Worm (Caenorhabditis elegans) whole organism, young adult: Measurements from ENCODE around the gene rnh-1.0.

Experiments used
- Y95B8A.8 ChIP-seq: fragments of 200-800 bp; sonication (Bioruptor generic); IDR thresholded peaks from 2 replicates; pipeline ENCODE4 v1.3.6; 2022; ENCODE audit warnings: missing genetic modification reagents, missing genetic modification characterization, missing compliant biosample characterization
- rcor-1 ChIP-seq: fragments of 200-800 bp; sonication (Bioruptor generic); IDR thresholded peaks from 2 replicates; pipeline ENCODE4 v1.3.6; 2022; ENCODE audit warnings: missing genetic modification reagents, missing genetic modification characterization, missing compliant biosample characterization

- TF ChIP-seq rcor-1 (GFP tag; lab: Robert Waterston, UW) (no peak), Y95B8A.8 (GFP tag; lab: Robert Waterston, UW) (no peak)
Measured at ce11 chrII:4954099-4954959, 40.8 kb upstream of the rnh-1.0 start.
